Fruit fly (Drosophila melanogaster) S2 (cell line): ENCODE data around the gene Ras64B.

ENCODE experiments used
- CG8478 ChIP-seq: fragments of >200 bp; optimal IDR thresholded peaks from 2 replicates; lab custom pipeline; 2018
- CTCF ChIP-seq, 2 experiments: fragments of >200 bp; optimal IDR thresholded peaks; 2 replicates each; lab custom pipeline; 2018

DNA sequence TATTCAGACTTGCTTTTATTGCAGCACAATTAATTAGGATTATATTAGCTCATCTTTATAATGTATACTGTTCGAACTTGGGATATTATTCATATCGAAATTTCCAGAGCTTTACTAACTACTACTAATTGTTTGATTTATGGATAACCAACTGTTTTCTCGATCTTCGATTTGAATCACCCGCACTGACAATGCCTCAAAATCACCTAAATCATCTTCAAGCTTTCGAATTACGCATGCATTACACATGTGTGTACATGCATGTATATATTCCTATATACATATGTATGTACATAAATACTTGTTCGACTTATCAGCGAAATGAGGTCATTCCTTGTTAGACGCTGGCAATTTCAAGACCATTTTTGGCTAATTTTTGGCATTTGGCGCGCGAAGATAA lies 17.3 kb upstream of the Ras64B start:
- no peak for TF ChIP-seq CTCF (optimal IDR thresholded peaks at IDR 0.05; lab: Kevin White, UChicago)
- TF ChIP-seq CG8478 (lab: Kevin White, UChicago), result no peak
